Worm (Caenorhabditis elegans) whole organism, late embryonic: ENCODE measurements around the gene F11C1.10.

ENCODE experiments used
- C08G9.2 ChIP-seq: sonication (generic microtip); optimal IDR thresholded peaks from 2 replicates; lab custom pipeline; 2016; ENCODE audit warnings: mild to moderate bottlenecking, missing genetic modification characterization, moderate library complexity, missing compliant biosample characterization
- C38D4.7 ChIP-seq: fragments of 200-800 bp; sonication (Bioruptor generic); optimal IDR thresholded peaks from 2 replicates; lab custom pipeline; 2018; ENCODE audit warnings: mild to moderate bottlenecking, missing genetic modification characterization, moderate library complexity, missing compliant biosample characterization
- F13H6.1 ChIP-seq: sonication (generic microtip); optimal IDR thresholded peaks from 2 replicates; lab custom pipeline; 2016; ENCODE audit warnings: missing genetic modification characterization, missing compliant biosample characterization
- K02D7.2 ChIP-seq: sonication (generic microtip); optimal IDR thresholded peaks from 2 replicates; lab custom pipeline; 2017; ENCODE audit warnings: mild to moderate bottlenecking, missing genetic modification characterization, missing compliant biosample characterization
- T23F11.4 ChIP-seq: fragments of 200-800 bp; sonication (Bioruptor generic); optimal IDR thresholded peaks from 2 replicates; lab custom pipeline; 2018; ENCODE audit warnings: mild to moderate bottlenecking, missing genetic modification characterization, missing compliant biosample characterization
- Y22D7AL.16 ChIP-seq: sonication (generic microtip); optimal IDR thresholded peaks from 2 replicates; lab custom pipeline; 2016; ENCODE audit warnings: missing genetic modification characterization, missing compliant biosample characterization
- ama-1 ChIP-seq: fragments of 150-350 bp; optimal IDR thresholded peaks from 2 replicates; lab custom pipeline; 2014
- ceh-18 ChIP-seq: sonication (generic microtip); optimal IDR thresholded peaks from 2 replicates; lab custom pipeline; 2016; ENCODE audit warnings: missing genetic modification characterization, missing compliant biosample characterization
- ceh-22 ChIP-seq: sonication (generic microtip); optimal IDR thresholded peaks from 2 replicates; lab custom pipeline; 2017; ENCODE audit warnings: missing biosample characterization, missing genetic modification characterization
- ceh-24 ChIP-seq: sonication (generic microtip); optimal IDR thresholded peaks from 2 replicates; lab custom pipeline; 2016; ENCODE audit warnings: mild to moderate bottlenecking, missing genetic modification characterization, missing compliant biosample characterization
- ceh-31 ChIP-seq: sonication (generic microtip); optimal IDR thresholded peaks from 2 replicates; lab custom pipeline; 2016; ENCODE audit warnings: missing genetic modification characterization, missing compliant biosample characterization
- ceh-6 ChIP-seq: fragments of 200-800 bp; sonication (Bioruptor generic); optimal IDR thresholded peaks from 2 replicates; lab custom pipeline; 2018; ENCODE audit warnings: mild to moderate bottlenecking, missing genetic modification characterization, missing compliant biosample characterization
- che-1 ChIP-seq: sonication (generic microtip); optimal IDR thresholded peaks from 2 replicates; lab custom pipeline; 2016; ENCODE audit warnings: mild to moderate bottlenecking, missing genetic modification characterization, missing compliant biosample characterization
- dmd-4 ChIP-seq: sonication (generic microtip); optimal IDR thresholded peaks from 2 replicates; lab custom pipeline; 2016; ENCODE audit warnings: borderline replicate concordance, missing genetic modification characterization, missing compliant biosample characterization
- dve-1 ChIP-seq: sonication (generic microtip); optimal IDR thresholded peaks from 2 replicates; lab custom pipeline; 2017; ENCODE audit warnings: antibody characterized with exemption, mild to moderate bottlenecking, missing genetic modification characterization, missing compliant biosample characterization
- elt-4 ChIP-seq: sonication (generic microtip); optimal IDR thresholded peaks from 2 replicates; lab custom pipeline; 2016; ENCODE audit warnings: missing genetic modification characterization, missing compliant biosample characterization
- eyg-1 ChIP-seq: sonication (generic microtip); optimal IDR thresholded peaks from 2 replicates; lab custom pipeline; 2016; ENCODE audit warnings: missing genotype, missing genetic modification characterization, missing compliant biosample characterization
- gmeb-2 ChIP-seq: sonication (generic microtip); optimal IDR thresholded peaks from 2 replicates; lab custom pipeline; 2016; ENCODE audit warnings: missing genetic modification characterization, inconsistent platforms, missing compliant biosample characterization
- hlh-13 ChIP-seq: fragments of 200-800 bp; sonication (Bioruptor generic); optimal IDR thresholded peaks from 2 replicates; lab custom pipeline; 2018; ENCODE audit warnings: mild to moderate bottlenecking, missing genetic modification characterization, missing compliant biosample characterization
- hlh-30 ChIP-seq: sonication (generic microtip); optimal IDR thresholded peaks from 2 replicates; lab custom pipeline; 2017; ENCODE audit warnings: antibody characterized with exemption, missing genetic modification characterization, missing compliant biosample characterization; ENCODE audit not compliant: insufficient read depth
- hlh-8 ChIP-seq: sonication (generic microtip); optimal IDR thresholded peaks from 2 replicates; lab custom pipeline; 2016; ENCODE audit warnings: missing genotype, missing genetic modification characterization, missing compliant biosample characterization
- lin-11 ChIP-seq: fragments of 200-800 bp; sonication (Bioruptor generic); optimal IDR thresholded peaks from 2 replicates; lab custom pipeline; 2018; ENCODE audit warnings: mild to moderate bottlenecking, missing genetic modification characterization, missing compliant biosample characterization
- madf-2 ChIP-seq: sonication (generic microtip); optimal IDR thresholded peaks from 2 replicates; lab custom pipeline; 2017; ENCODE audit warnings: missing genetic modification characterization, missing compliant biosample characterization
- nfya-1 ChIP-seq: sonication (generic microtip); optimal IDR thresholded peaks from 2 replicates; lab custom pipeline; 2017; ENCODE audit warnings: missing genetic modification characterization, mild to moderate bottlenecking, missing compliant biosample characterization, antibody characterized with exemption, moderate library complexity
- nhr-11 ChIP-seq: fragments of 150-350 bp; optimal IDR thresholded peaks from 2 replicates; lab custom pipeline; 2014; ENCODE audit warnings: missing biosample characterization, missing genetic modification characterization
- npax-4 ChIP-seq: sonication (generic microtip); optimal IDR thresholded peaks from 2 replicates; lab custom pipeline; 2016; ENCODE audit warnings: missing genetic modification characterization, missing compliant biosample characterization
- pag-3 ChIP-seq: sonication (generic microtip); optimal IDR thresholded peaks from 2 replicates; lab custom pipeline; 2016; ENCODE audit warnings: missing compliant biosample characterization, missing genetic modification characterization, borderline replicate concordance
- pat-9 ChIP-seq: fragments of 200-800 bp; sonication (Bioruptor generic); optimal IDR thresholded peaks from 2 replicates; lab custom pipeline; 2018; ENCODE audit warnings: mild to moderate bottlenecking, missing genetic modification characterization, moderate library complexity, missing compliant biosample characterization
- pax-1 ChIP-seq: fragments of 150-350 bp; optimal IDR thresholded peaks from 2 replicates; lab custom pipeline; 2014; ENCODE audit warnings: missing biosample characterization, missing genetic modification characterization
- pha-2 ChIP-seq: sonication (generic microtip); optimal IDR thresholded peaks from 2 replicates; lab custom pipeline; 2017; ENCODE audit warnings: mild to moderate bottlenecking, missing genetic modification characterization, missing compliant biosample characterization
- pha-4 ChIP-seq: fragments of 150-350 bp; optimal IDR thresholded peaks from 2 replicates; lab custom pipeline; 2018; ENCODE audit warnings: missing biosample characterization, missing genetic modification reagents, missing genetic modification characterization
- pros-1 ChIP-seq: fragments of 150-350 bp; optimal IDR thresholded peaks from 2 replicates; lab custom pipeline; 2014; ENCODE audit warnings: missing biosample characterization, missing genetic modification reagents, missing genetic modification characterization
- ref-2 ChIP-seq: sonication (generic microtip); optimal IDR thresholded peaks from 2 replicates; lab custom pipeline; 2016; ENCODE audit warnings: missing genetic modification characterization, missing compliant biosample characterization
- rnt-1 ChIP-seq: sonication (generic microtip); optimal IDR thresholded peaks from 2 replicates; lab custom pipeline; 2016; ENCODE audit warnings: missing genetic modification characterization, missing compliant biosample characterization
- sdc-2 ChIP-seq: sonication (generic microtip); optimal IDR thresholded peaks from 2 replicates; lab custom pipeline; 2016; ENCODE audit warnings: missing genotype, missing genetic modification characterization, missing compliant biosample characterization
- syd-9 ChIP-seq: sonication (generic microtip); optimal IDR thresholded peaks from 2 replicates; lab custom pipeline; 2016; ENCODE audit warnings: mild to moderate bottlenecking, missing genetic modification characterization, moderate library complexity, missing compliant biosample characterization
- tbx-7 ChIP-seq: sonication (generic microtip); optimal IDR thresholded peaks from 2 replicates; lab custom pipeline; 2016; ENCODE audit warnings: missing genotype, missing genetic modification characterization, missing compliant biosample characterization
- unc-42 ChIP-seq: sonication (generic microtip); optimal IDR thresholded peaks from 2 replicates; lab custom pipeline; 2016; ENCODE audit warnings: missing genotype, missing genetic modification characterization, missing compliant biosample characterization
- unc-55 ChIP-seq: sonication (generic microtip); optimal IDR thresholded peaks from 2 replicates; lab custom pipeline; 2017; ENCODE audit warnings: missing biosample characterization, missing genetic modification reagents, missing genetic modification characterization
- zip-5 ChIP-seq: sonication (generic microtip); optimal IDR thresholded peaks from 2 replicates; lab custom pipeline; 2016; ENCODE audit warnings: missing genetic modification characterization, missing compliant biosample characterization
- ztf-16 ChIP-seq: sonication (generic microtip); optimal IDR thresholded peaks from 2 replicates; lab custom pipeline; 2017; ENCODE audit warnings: missing genetic modification characterization, missing compliant biosample characterization

The F11C1.10 gene

ce11 chrX:12944661-12945060 is 32.2 kb upstream of the F11C1.10 start:
- TF ChIP-seq ceh-31 (tag; lab: Kevin White, UChicago) (no peak), ceh-22 (tag; lab: Kevin White, UChicago) (no peak), hlh-13 (GFP tag; lab: Kevin White, UChicago) (no peak), che-1 (tag; lab: Kevin White, UChicago) (no peak), pax-1 (no peak), pag-3 (no peak), ceh-18 (tag; lab: Kevin White, UChicago) (no peak), ceh-24 (tag; lab: Kevin White, UChicago) (no peak), eyg-1 (no peak), dmd-4 (tag; lab: Kevin White, UChicago) (no peak), nhr-11 (tag; lab: Kevin White, UChicago) (no peak), zip-5 (tag; lab: Kevin White, UChicago) (no peak), lin-11 (tag; lab: Kevin White, UChicago) (no peak), nfya-1 (tag; lab: Kevin White, UChicago) (no peak), F13H6.1 (no peak), madf-2 (tag; lab: Kevin White, UChicago) (no peak)
- TF ChIP-seq, all 69 proteins: peak for 0

DNA sequence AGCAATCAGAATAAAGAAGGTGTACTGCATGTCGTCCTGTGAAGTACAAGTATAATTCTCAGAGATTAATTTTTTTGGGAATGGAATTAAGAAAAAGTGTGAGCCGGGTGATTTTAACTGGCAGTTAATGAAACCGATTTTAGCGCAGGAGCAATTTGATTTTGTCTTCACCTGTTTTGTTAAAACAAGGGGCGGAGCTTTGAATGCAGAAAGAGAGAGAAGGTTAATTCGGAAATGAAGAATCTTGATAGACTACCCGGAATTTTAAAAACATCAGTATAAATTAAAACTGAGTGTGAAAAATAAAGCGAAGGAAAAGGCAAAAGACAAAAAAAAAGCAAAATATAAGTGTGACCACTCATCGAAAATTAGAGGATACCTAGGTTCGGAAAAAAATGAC is 30.3 kb upstream of the F11C1.10 start, which contains the start of gene C05E7.3:
Gene C05E7.3 (minus strand): TSS at position 101 of the 400 bp plus-strand sequence.
- TF ChIP-seq rnt-1, result no peak
- TF ChIP-seq npax-4 (tag; lab: Kevin White, UChicago), result no peak
- no peak for TF ChIP-seq unc-55
- TF ChIP-seq pha-2 (tag; lab: Kevin White, UChicago), result no peak
- TF ChIP-seq gmeb-2, result no peak
- no peak for TF ChIP-seq ceh-6 (GFP tag; lab: Kevin White, UChicago)
- TF ChIP-seq pat-9 (tag; lab: Kevin White, UChicago), result no peak
- TF ChIP-seq hlh-13 (GFP tag; lab: Kevin White, UChicago), result no peak
- no peak for TF ChIP-seq C38D4.7
- no peak for TF ChIP-seq Y22D7AL.16 (tag; lab: Kevin White, UChicago)
- no peak for TF ChIP-seq T23F11.4 (GFP tag; lab: Kevin White, UChicago)
- no peak for TF ChIP-seq syd-9
- TF ChIP-seq ztf-16, result no peak

- TF ChIP-seq sdc-2 (no peak), rnt-1 (no peak), unc-42 (tag; lab: Kevin White, UChicago) (no peak)
Measured at ce11 chrX:12951175-12951574, 25.7 kb upstream of the F11C1.10 start.

- no peak for TF ChIP-seq pha-4 (tag; lab: Kevin White, UChicago)
- TF ChIP-seq pha-2 (tag; lab: Kevin White, UChicago), result no peak
- no peak for TF ChIP-seq dve-1 (tag; lab: Kevin White, UChicago)
- no peak for TF ChIP-seq pros-1 (tag; lab: Kevin White, UChicago)
- no peak for TF ChIP-seq pax-1
- TF ChIP-seq T23F11.4 (GFP tag; lab: Kevin White, UChicago), result no peak
- no peak for TF ChIP-seq C08G9.2 (tag; lab: Kevin White, UChicago)
- TF ChIP-seq hlh-30 (tag; lab: Kevin White, UChicago), result no peak
- no peak for TF ChIP-seq ref-2
- no peak for TF ChIP-seq ama-1 (lab: Kevin White, UChicago)
- TF ChIP-seq elt-4 (tag; lab: Kevin White, UChicago), result no peak
- no peak for TF ChIP-seq tbx-7 (tag; lab: Kevin White, UChicago)
- TF ChIP-seq hlh-13 (GFP tag; lab: Kevin White, UChicago), result no peak
- no peak for TF ChIP-seq K02D7.2 (tag; lab: Kevin White, UChicago)
- TF ChIP-seq ceh-22 (tag; lab: Kevin White, UChicago), result no peak
- TF ChIP-seq syd-9, result no peak
- TF ChIP-seq hlh-8 (tag; lab: Kevin White, UChicago), result no peak
Measured at ce11 chrX:12958897-12959296, 18.0 kb upstream of the F11C1.10 start.
